Fruit fly (Drosophila melanogaster) whole organism, wandering third instar larva: ENCODE results near the gene TwdlZ.

Experiments
- CG32264 ChIP-seq: fragments of 200-800 bp; sonication (Bioruptor generic); optimal IDR thresholded peaks from 2 replicates; lab custom pipeline; 2016; ENCODE audit warnings: missing biosample characterization, missing genetic modification characterization
- HLH106 ChIP-seq: fragments of 200-800 bp; optimal IDR thresholded peaks from 3 replicates; lab custom pipeline; 2019; ENCODE audit warnings: missing biosample characterization, mild to moderate bottlenecking, missing genetic modification characterization, moderate library complexity
- Myc ChIP-seq: fragments of >200 bp; optimal IDR thresholded peaks from 2 replicates; lab custom pipeline; 2017
- Sp1 ChIP-seq: fragments of 200-800 bp; sonication (Bioruptor generic); optimal IDR thresholded peaks from 3 replicates; lab custom pipeline; 2019; ENCODE audit warnings: missing biosample characterization, mild to moderate bottlenecking, missing genetic modification characterization, moderate library complexity
- dmrt93B ChIP-seq: fragments of 200-800 bp; sonication (Bioruptor generic); optimal IDR thresholded peaks from 2 replicates; lab custom pipeline; 2018; ENCODE audit warnings: missing biosample characterization, mild to moderate bottlenecking, missing genetic modification characterization
- foxo ChIP-seq, 2 experiments: fragments of 200-800 bp; sonication (Bioruptor generic); optimal IDR thresholded peaks; 2 replicates in 1 of 2; 3 replicates in 1 of 2; lab custom pipeline; 2016 to 2017; ENCODE audit warnings: missing biosample characterization in 2 of 2, missing genetic modification characterization in 2 of 2
- pan ChIP-seq: fragments of >200 bp; optimal IDR thresholded peaks from 2 replicates; lab custom pipeline; 2017
- psq ChIP-seq: fragments of 200-800 bp; sonication (Bioruptor generic); optimal IDR thresholded peaks from 3 replicates; lab custom pipeline; 2017; ENCODE audit warnings: missing biosample characterization, mild to moderate bottlenecking, missing genetic modification characterization, moderate library complexity
- rgr ChIP-seq: fragments of 200-800 bp; sonication (Bioruptor generic); optimal IDR thresholded peaks from 3 replicates; lab custom pipeline; 2016; ENCODE audit warnings: missing biosample characterization, mild to moderate bottlenecking, missing genetic modification characterization

Gene TwdlZ

dm6 chrX:16787416-16787900, 49.5 kb downstream of the TwdlZ start:
- peak; percentile 23 for TF ChIP-seq HLH106 (tag; lab: Kevin White, UChicago)
- TF ChIP-seq Myc (lab: Kevin White, UChicago), result peak; percentile 13
- TF ChIP-seq rgr, result no peak
- no peak for TF ChIP-seq Sp1 (GFP tag; lab: Kevin White, UChicago)
- TF ChIP-seq dmrt93B (GFP tag; lab: Kevin White, UChicago), result no peak
- peak in 1 of 2 experiments; percentile 18 for TF ChIP-seq foxo (GFP tag; optimal IDR thresholded peaks at IDR 0.05; lab: Kevin White, UChicago)
- no peak for TF ChIP-seq CG32264
- peak; percentile 63 for TF ChIP-seq psq
- TF ChIP-seq pan (lab: Kevin White, UChicago), result no peak
